Worm (Caenorhabditis elegans): ENCODE data around the gene cyp-13B2.

cyp-13B2 gene

ce11 chrX:14213314-14213713 is 12.1 kb upstream of the cyp-13B2 start:
- TF ChIP-seq tab-1 (GFP tag; IDR thresholded peaks at IDR 0.05) (no peak), med-1 (GFP tag; optimal IDR thresholded peaks at IDR 0.05; ENCODE audit: insufficient read depth) (no peak), cog-1 (tag; optimal IDR thresholded peaks at IDR 0.05) (no peak), ztf-29 (GFP tag; IDR thresholded peaks at IDR 0.05) (no peak), klf-2 (GFP tag; conservative IDR thresholded peaks at IDR 0.05) (no peak), ref-1 (GFP tag; conservative IDR thresholded peaks at IDR 0.05) (no peak), T22C8.4 (GFP tag; IDR thresholded peaks at IDR 0.05) (no peak), flt-1 (GFP tag; IDR thresholded peaks at IDR 0.05) (no peak), ztf-23 (GFP tag; IDR thresholded peaks at IDR 0.05) (no peak)

- no peak for TF ChIP-seq flt-1 (GFP tag; IDR thresholded peaks at IDR 0.05)
- TF ChIP-seq ref-1 (GFP tag; conservative IDR thresholded peaks at IDR 0.05): no peak
- TF ChIP-seq ztf-29 (GFP tag; IDR thresholded peaks at IDR 0.05): no peak
- TF ChIP-seq cog-1 (tag; optimal IDR thresholded peaks at IDR 0.05): no peak
- no peak for TF ChIP-seq ztf-23 (GFP tag; IDR thresholded peaks at IDR 0.05)
- TF ChIP-seq klf-2 (GFP tag; conservative IDR thresholded peaks at IDR 0.05): no peak
- TF ChIP-seq T22C8.4 (GFP tag; IDR thresholded peaks at IDR 0.05): no peak
- TF ChIP-seq med-1 (GFP tag; optimal IDR thresholded peaks at IDR 0.05; ENCODE audit: insufficient read depth): no peak
These were observed 10.8 kb upstream of the cyp-13B2 start, which contains the start of gene K06G5.1 for ce11 chrX:14214520-14215023. TSS of gene K06G5.1 (plus strand) at chrX:14214973.

- TF ChIP-seq flt-1 (GFP tag; IDR thresholded peaks at IDR 0.05) (no peak), tab-1 (GFP tag; IDR thresholded peaks at IDR 0.05) (no peak), klf-2 (GFP tag; conservative IDR thresholded peaks at IDR 0.05) (no peak), ztf-23 (GFP tag; IDR thresholded peaks at IDR 0.05) (no peak), med-1 (GFP tag; optimal IDR thresholded peaks at IDR 0.05; ENCODE audit: insufficient read depth) (no peak), ref-1 (GFP tag; conservative IDR thresholded peaks at IDR 0.05) (no peak), cog-1 (tag; optimal IDR thresholded peaks at IDR 0.05) (no peak), ztf-29 (GFP tag; IDR thresholded peaks at IDR 0.05) (no peak), T22C8.4 (GFP tag; IDR thresholded peaks at IDR 0.05) (no peak)
These were observed 2.2 kb upstream of the cyp-13B2 start, which contains the start of gene K06G5.3 for ce11 chrX:14223156-14223555. TSS of gene K06G5.3 (minus strand) at chrX:14223256.

DNA sequence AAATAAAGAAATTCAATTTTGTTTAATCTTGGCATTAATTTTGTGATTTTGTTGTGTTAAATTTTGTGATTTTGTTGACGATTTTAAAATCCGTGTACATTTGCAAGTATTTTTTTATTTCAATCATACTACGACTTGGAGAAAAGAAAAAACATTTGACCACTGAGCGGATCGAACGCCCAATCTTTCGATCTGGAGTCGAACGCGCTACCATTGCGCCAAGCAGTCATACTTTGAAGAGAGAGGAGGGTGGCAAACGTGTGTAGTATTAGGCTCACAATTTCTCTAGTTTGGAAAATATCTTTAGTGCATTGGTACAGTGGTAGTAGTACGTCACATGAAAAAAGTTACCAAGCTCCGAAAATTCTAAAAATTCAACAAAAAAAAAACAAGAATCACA is 3.4 kb downstream of the cyp-13B2 start:
- no peak for TF ChIP-seq ref-1 (GFP tag; conservative IDR thresholded peaks at IDR 0.05)
- peak; percentile 84 for TF ChIP-seq flt-1 (GFP tag; IDR thresholded peaks at IDR 0.05)
- no peak for TF ChIP-seq cog-1 (tag; optimal IDR thresholded peaks at IDR 0.05)
- TF ChIP-seq tab-1 (GFP tag; IDR thresholded peaks at IDR 0.05): peak; percentile 72; the same call in 1 of the 2 replicates
- TF ChIP-seq med-1 (GFP tag; optimal IDR thresholded peaks at IDR 0.05; ENCODE audit: insufficient read depth): peak; percentile 13
- TF ChIP-seq ztf-29 (GFP tag; IDR thresholded peaks at IDR 0.05): no peak
- TF ChIP-seq T22C8.4 (GFP tag; IDR thresholded peaks at IDR 0.05): 0 out of 2 replicates have a peak, but pooled peaks have one; percentile 17
- TF ChIP-seq ztf-23 (GFP tag; IDR thresholded peaks at IDR 0.05): no peak
- TF ChIP-seq klf-2 (GFP tag; conservative IDR thresholded peaks at IDR 0.05): no peak

DNA sequence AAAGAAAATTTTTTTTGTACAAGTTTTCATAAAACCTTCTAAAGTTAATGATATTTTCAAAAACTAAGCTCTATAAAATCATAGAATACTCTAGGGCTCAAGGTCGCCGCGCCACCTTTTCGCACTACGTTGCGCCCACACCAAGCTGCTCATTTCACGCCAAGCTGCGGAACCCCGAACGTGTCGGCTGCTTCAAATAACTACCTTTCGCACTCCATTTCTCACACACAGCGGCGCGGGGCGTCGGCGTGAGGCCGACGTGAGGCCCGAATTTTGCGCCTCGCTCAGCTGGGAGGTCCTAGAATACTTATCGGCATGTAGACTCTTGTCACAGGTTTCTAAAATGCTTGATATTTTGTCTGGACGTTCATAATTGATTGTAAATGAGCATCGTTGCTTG is 6.6 kb downstream of the cyp-13B2 start:
- TF ChIP-seq flt-1 (GFP tag; IDR thresholded peaks at IDR 0.05): no peak
- TF ChIP-seq cog-1 (tag; optimal IDR thresholded peaks at IDR 0.05): no peak
- TF ChIP-seq T22C8.4 (GFP tag; IDR thresholded peaks at IDR 0.05): no peak
- TF ChIP-seq tab-1 (GFP tag; IDR thresholded peaks at IDR 0.05): no peak
- TF ChIP-seq klf-2 (GFP tag; conservative IDR thresholded peaks at IDR 0.05): no peak
- TF ChIP-seq ztf-23 (GFP tag; IDR thresholded peaks at IDR 0.05): no peak
- no peak for TF ChIP-seq ztf-29 (GFP tag; IDR thresholded peaks at IDR 0.05)
- no peak for TF ChIP-seq ref-1 (GFP tag; conservative IDR thresholded peaks at IDR 0.05)
- TF ChIP-seq med-1 (GFP tag; optimal IDR thresholded peaks at IDR 0.05; ENCODE audit: insufficient read depth): no peak

DNA sequence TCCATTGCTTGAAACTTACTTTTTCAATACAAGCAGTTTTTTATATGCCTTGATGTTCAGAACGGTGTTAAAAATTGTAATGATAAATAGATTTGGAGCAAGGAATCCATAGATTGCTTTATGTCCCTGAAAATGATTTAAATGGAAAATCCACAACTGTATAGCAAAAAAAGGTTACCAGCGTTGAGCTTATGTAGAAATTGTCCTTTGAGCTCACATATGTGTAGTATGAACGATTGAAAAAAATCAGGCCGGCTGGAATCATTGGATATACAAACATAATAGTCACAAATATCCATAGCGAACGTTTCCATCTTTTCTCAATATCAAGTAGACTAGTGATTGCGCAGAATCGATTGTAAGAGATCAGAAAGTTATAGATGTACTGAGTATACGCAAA is 9.0 kb downstream of the cyp-13B2 start, which contains the start of gene srg-36:
Gene srg-36 (minus strand): TSS at position 101 of the 400 bp plus-strand sequence.
- TF ChIP-seq ref-1 (GFP tag; conservative IDR thresholded peaks at IDR 0.05): no peak
- TF ChIP-seq ztf-23 (GFP tag; IDR thresholded peaks at IDR 0.05): no peak
- no peak for TF ChIP-seq tab-1 (GFP tag; IDR thresholded peaks at IDR 0.05)
- TF ChIP-seq cog-1 (tag; optimal IDR thresholded peaks at IDR 0.05): no peak
- TF ChIP-seq klf-2 (GFP tag; conservative IDR thresholded peaks at IDR 0.05): no peak
- no peak for TF ChIP-seq ztf-29 (GFP tag; IDR thresholded peaks at IDR 0.05)
- no peak for TF ChIP-seq T22C8.4 (GFP tag; IDR thresholded peaks at IDR 0.05)
- no peak for TF ChIP-seq flt-1 (GFP tag; IDR thresholded peaks at IDR 0.05)
- TF ChIP-seq med-1 (GFP tag; optimal IDR thresholded peaks at IDR 0.05; ENCODE audit: insufficient read depth): no peak

DNA sequence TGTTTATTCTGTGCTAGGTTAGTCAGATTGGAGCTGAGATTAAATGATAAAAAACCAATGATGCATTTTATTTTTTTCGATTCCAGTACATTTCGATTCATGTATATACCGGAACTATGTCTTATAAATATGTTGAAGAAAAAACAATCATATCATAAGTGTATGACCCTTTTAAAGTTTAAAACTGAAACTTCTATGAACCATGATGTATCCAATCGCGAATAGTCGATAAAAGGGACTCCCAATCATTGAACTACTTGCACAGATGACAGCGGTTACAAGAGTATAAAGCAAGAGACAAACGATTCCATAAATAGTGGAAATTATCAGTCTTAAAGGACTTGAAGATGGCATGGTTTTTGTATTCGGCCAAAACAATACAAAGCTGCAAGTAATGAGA is 9.6 kb downstream of the cyp-13B2 start, which contains the start of gene srg-37:
Gene srg-37 (minus strand): TSS at position 101 of the 400 bp plus-strand sequence.
- TF ChIP-seq flt-1 (GFP tag; IDR thresholded peaks at IDR 0.05) (no peak), tab-1 (GFP tag; IDR thresholded peaks at IDR 0.05) (no peak), med-1 (GFP tag; optimal IDR thresholded peaks at IDR 0.05; ENCODE audit: insufficient read depth) (no peak), cog-1 (tag; optimal IDR thresholded peaks at IDR 0.05) (no peak), ref-1 (GFP tag; conservative IDR thresholded peaks at IDR 0.05) (no peak), ztf-29 (GFP tag; IDR thresholded peaks at IDR 0.05) (no peak), T22C8.4 (GFP tag; IDR thresholded peaks at IDR 0.05) (no peak), ztf-23 (GFP tag; IDR thresholded peaks at IDR 0.05) (no peak), klf-2 (GFP tag; conservative IDR thresholded peaks at IDR 0.05) (no peak)

DNA sequence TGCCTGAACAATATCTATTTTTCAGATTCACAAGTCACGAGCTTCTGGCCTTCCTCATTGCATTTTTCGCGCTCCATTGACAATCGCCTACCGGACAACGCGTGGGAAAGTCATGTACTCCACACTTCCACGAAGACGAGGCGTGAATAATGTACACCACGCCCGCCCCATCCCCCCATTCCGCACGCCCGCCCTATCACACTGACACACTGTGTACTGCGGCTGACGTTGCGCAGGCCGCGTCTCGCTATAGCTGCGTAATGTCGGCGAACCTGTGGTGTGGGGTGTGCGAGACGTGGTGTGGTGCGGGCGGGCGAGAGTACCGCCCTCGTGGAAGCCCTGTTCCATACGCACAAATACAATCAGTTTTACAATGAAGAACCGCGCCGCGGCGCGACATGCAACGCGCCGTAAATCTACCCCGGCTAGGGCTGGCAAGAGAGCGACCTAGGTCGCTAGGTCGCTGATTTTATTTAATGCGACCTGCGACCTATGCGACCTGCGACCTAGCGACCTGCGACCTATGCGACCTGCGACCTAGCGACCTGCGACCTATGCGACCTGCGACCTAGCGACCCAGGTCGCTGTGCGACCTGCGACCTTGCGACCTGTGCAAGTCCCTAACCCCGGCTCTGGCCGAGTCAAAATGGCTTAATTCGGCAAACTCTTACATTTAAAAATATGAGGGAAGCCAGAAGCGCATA is 10.9 kb downstream of the cyp-13B2 start:
- TF ChIP-seq flt-1 (GFP tag; IDR thresholded peaks at IDR 0.05) (no peak), tab-1 (GFP tag; IDR thresholded peaks at IDR 0.05) (0 out of 2 replicates have a peak, but pooled peaks have one; percentile 21)

ce11 chrX:14238291-14238758 is 13.0 kb downstream of the cyp-13B2 start, which contains the start of gene K04C1.2:
TSS of gene K04C1.2 (plus strand) at chrX:14238708.
- TF ChIP-seq flt-1 (GFP tag; IDR thresholded peaks at IDR 0.05) (0 out of 2 replicates have a peak, but pooled peaks have one; percentile 29), T22C8.4 (GFP tag; IDR thresholded peaks at IDR 0.05) (peak; percentile 77), ztf-23 (GFP tag; IDR thresholded peaks at IDR 0.05) (no peak)

Measured in whole organism, midembryonic.